Worm (Caenorhabditis elegans): Measurements from ENCODE around the gene acl-8.

The acl-8 gene

DNA sequence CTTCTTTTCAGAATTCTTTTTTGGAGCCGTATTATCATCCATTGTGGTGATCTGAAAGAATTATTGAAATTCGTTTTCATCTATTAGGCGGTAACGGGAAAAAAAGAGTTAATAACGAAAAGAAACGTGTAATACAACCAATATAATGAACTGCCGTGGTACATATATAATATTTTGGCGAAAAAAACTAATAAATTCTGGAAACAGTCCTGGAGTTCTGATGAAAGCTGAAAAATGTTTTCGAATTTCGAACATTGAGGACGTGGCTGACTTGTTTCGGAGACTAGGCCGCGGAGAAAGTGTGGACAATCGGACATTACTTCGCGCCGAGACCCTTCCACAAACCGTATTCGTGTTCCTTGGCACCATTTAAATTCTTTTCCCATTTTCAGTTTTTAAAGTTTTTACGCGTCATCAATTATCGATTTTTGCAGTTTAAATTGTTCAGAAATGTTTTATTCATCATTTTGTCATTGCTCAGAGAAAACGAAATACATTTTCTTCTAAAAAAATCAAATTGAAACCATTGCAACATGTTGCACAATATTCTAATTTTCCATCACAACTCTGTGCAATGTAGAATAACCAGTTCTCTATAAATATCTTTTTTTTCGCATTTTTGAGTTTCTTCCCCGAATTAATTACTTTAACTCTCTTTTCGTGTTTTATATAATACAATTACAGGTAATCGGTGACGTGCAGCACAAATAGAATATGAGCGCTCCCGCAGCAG is 17.1 kb upstream of the acl-8 start, which contains the start of the genes gad-1 and erfa-1 (continued):
- TF ChIP-seq egl-27 (tag; optimal IDR thresholded peaks at IDR 0.05) (no peak), nhr-12 (tag; optimal IDR thresholded peaks at IDR 0.05) (no peak), nhr-84 (tag; optimal IDR thresholded peaks at IDR 0.05) (no peak), ceh-8 (GFP tag; optimal IDR thresholded peaks at IDR 0.05) (no peak), ceh-63 (GFP tag; optimal IDR thresholded peaks at IDR 0.05) (no peak), skn-1 (tag; optimal IDR thresholded peaks at IDR 0.05) (peak; percentile 66), mdl-1 (tag; optimal IDR thresholded peaks at IDR 0.05) (peak in 1 of 2 experiments; percentile 32), blmp-1 (tag; optimal IDR thresholded peaks at IDR 0.05) (peak; percentile 47), lin-35 (GFP tag; optimal IDR thresholded peaks at IDR 0.05) (peak; percentile 74 to 82), nhr-20 (tag; optimal IDR thresholded peaks at IDR 0.05) (peak; percentile 68), nhr-28 (tag; optimal IDR thresholded peaks at IDR 0.05) (no peak), fkh-8 (tag; optimal IDR thresholded peaks at IDR 0.05) (peak; percentile 44), zip-4 (GFP tag; optimal IDR thresholded peaks at IDR 0.05) (no peak), nhr-85 (tag) (peak; percentile 74), dpl-1 (GFP tag; optimal IDR thresholded peaks at IDR 0.05) (peak; percentile 61 to 71 (median 62)), swsn-7 (tag; optimal IDR thresholded peaks at IDR 0.05) (peak; percentile 36), zag-1 (tag; optimal IDR thresholded peaks at IDR 0.05) (no peak), ceh-88 (GFP tag; IDR thresholded peaks at IDR 0.05) (no peak), snu-23 (GFP tag; optimal IDR thresholded peaks at IDR 0.05) (peak; percentile 68), mep-1 (tag; optimal IDR thresholded peaks at IDR 0.05) (peak; percentile 70), fkh-4 (tag; optimal IDR thresholded peaks at IDR 0.05; ENCODE audit: borderline replicate concordance) (no peak), unc-98 (GFP tag; IDR thresholded peaks at IDR 0.05) (no peak), ztf-4 (tag; optimal IDR thresholded peaks at IDR 0.05) (no peak), mab-9 (GFP tag; IDR thresholded peaks at IDR 0.05) (no peak), snpc-4 (tag; optimal IDR thresholded peaks at IDR 0.05) (no peak), alr-1 (tag; optimal IDR thresholded peaks at IDR 0.05; ENCODE audit: borderline replicate concordance) (no peak), lsy-2 (tag; optimal IDR thresholded peaks at IDR 0.05) (peak; percentile 68 to 95), hlh-17 (GFP tag; optimal IDR thresholded peaks at IDR 0.05; ENCODE audit: borderline replicate concordance) (no peak), nhr-71 (tag; optimal IDR thresholded peaks at IDR 0.05) (peak; percentile 72), C34B4.2 (tag; optimal IDR thresholded peaks at IDR 0.05) (no peak), hlh-4 (tag; optimal IDR thresholded peaks at IDR 0.05) (no peak), unc-86 (tag; optimal IDR thresholded peaks at IDR 0.05) (peak; percentile 16), irx-1 (tag; optimal IDR thresholded peaks at IDR 0.05) (peak; percentile 29), lir-3 (tag; optimal IDR thresholded peaks at IDR 0.05; ENCODE audit: poor library complexity) (peak; percentile 69), C16A3.4 (tag; optimal IDR thresholded peaks at IDR 0.05) (peak; percentile 72), ama-1 (optimal IDR thresholded peaks at IDR 0.05) (no peak), egl-13 (tag; optimal IDR thresholded peaks at IDR 0.05) (no peak), mef-2 (tag; optimal IDR thresholded peaks at IDR 0.05) (no peak), unc-130 (tag; optimal IDR thresholded peaks at IDR 0.05) (peak; percentile 66), tbx-2 (tag; optimal IDR thresholded peaks at IDR 0.05) (peak; percentile 58), unc-62 (GFP tag; optimal IDR thresholded peaks at IDR 0.05) (no peak), ets-5 (GFP tag; IDR thresholded peaks at IDR 0.05) (no peak), efl-1 (optimal IDR thresholded peaks at IDR 0.05) (peak; percentile 67 to 78), efl-1 (GFP tag; optimal IDR thresholded peaks at IDR 0.05 in 1 of 2) (peak; percentile 67 to 82), pqm-1 (tag; optimal IDR thresholded peaks at IDR 0.05) (no peak), lin-13 (GFP tag; optimal IDR thresholded peaks at IDR 0.05) (peak; percentile 30), F16B12.6 (tag; optimal IDR thresholded peaks at IDR 0.05) (peak; percentile 56), nhr-77 (tag; optimal IDR thresholded peaks at IDR 0.05) (no peak), ztf-11 (tag; optimal IDR thresholded peaks at IDR 0.05) (peak in 1 of 2 experiments; percentile 30), grh-1 (GFP tag; IDR thresholded peaks at IDR 0.05) (no peak), nhr-237 (tag; optimal IDR thresholded peaks at IDR 0.05) (no peak), elt-2 (tag; optimal IDR thresholded peaks at IDR 0.05) (no peak), nhr-11 (tag; optimal IDR thresholded peaks at IDR 0.05) (no peak)
